Worm (Caenorhabditis elegans) whole organism, late embryonic: ENCODE measurements around the gene H01G02.4.

Source experiments
- C08G9.2 ChIP-seq: sonication (generic microtip); optimal IDR thresholded peaks from 2 replicates; lab custom pipeline; 2016; ENCODE audit warnings: mild to moderate bottlenecking, missing genetic modification characterization, moderate library complexity, missing compliant biosample characterization
- C38D4.7 ChIP-seq: fragments of 200-800 bp; sonication (Bioruptor generic); optimal IDR thresholded peaks from 2 replicates; lab custom pipeline; 2018; ENCODE audit warnings: mild to moderate bottlenecking, missing genetic modification characterization, moderate library complexity, missing compliant biosample characterization
- F13H6.1 ChIP-seq: sonication (generic microtip); optimal IDR thresholded peaks from 2 replicates; lab custom pipeline; 2016; ENCODE audit warnings: missing genetic modification characterization, missing compliant biosample characterization
- K09A11.1 ChIP-seq: sonication (generic microtip); optimal IDR thresholded peaks from 2 replicates; lab custom pipeline; 2017; ENCODE audit warnings: antibody characterized with exemption, mild to moderate bottlenecking, missing genetic modification characterization, missing compliant biosample characterization; ENCODE audit not compliant: insufficient read depth
- Y22D7AL.16 ChIP-seq: sonication (generic microtip); optimal IDR thresholded peaks from 2 replicates; lab custom pipeline; 2016; ENCODE audit warnings: missing genetic modification characterization, missing compliant biosample characterization
- ama-1 ChIP-seq: fragments of 150-350 bp; optimal IDR thresholded peaks from 2 replicates; lab custom pipeline; 2014
- ceh-18 ChIP-seq: sonication (generic microtip); optimal IDR thresholded peaks from 2 replicates; lab custom pipeline; 2016; ENCODE audit warnings: missing genetic modification characterization, missing compliant biosample characterization
- ceh-2 ChIP-seq: sonication (generic microtip); optimal IDR thresholded peaks from 2 replicates; lab custom pipeline; 2016; ENCODE audit warnings: missing genotype, missing genetic modification characterization, missing compliant biosample characterization
- ceh-31 ChIP-seq: sonication (generic microtip); optimal IDR thresholded peaks from 2 replicates; lab custom pipeline; 2016; ENCODE audit warnings: missing genetic modification characterization, missing compliant biosample characterization
- ceh-45 ChIP-seq: fragments of 200-800 bp; sonication (Bioruptor generic); IDR thresholded peaks from 2 replicates; pipeline ENCODE4 v1.3.6; 2022; ENCODE audit warnings: missing genetic modification reagents, missing genetic modification characterization, missing compliant biosample characterization
- ceh-48 ChIP-seq: sonication (generic microtip); optimal IDR thresholded peaks from 2 replicates; lab custom pipeline; 2016; ENCODE audit warnings: missing genetic modification characterization, inconsistent platforms, missing compliant biosample characterization
- ceh-9 ChIP-seq: sonication (generic microtip); optimal IDR thresholded peaks from 2 replicates; lab custom pipeline; 2016; ENCODE audit warnings: mild to moderate bottlenecking, missing genetic modification characterization, inconsistent platforms, missing compliant biosample characterization
- dve-1 ChIP-seq: sonication (generic microtip); optimal IDR thresholded peaks from 2 replicates; lab custom pipeline; 2017; ENCODE audit warnings: antibody characterized with exemption, mild to moderate bottlenecking, missing genetic modification characterization, missing compliant biosample characterization
- elt-4 ChIP-seq: sonication (generic microtip); optimal IDR thresholded peaks from 2 replicates; lab custom pipeline; 2016; ENCODE audit warnings: missing genetic modification characterization, missing compliant biosample characterization
- ets-4 ChIP-seq: sonication (generic microtip); optimal IDR thresholded peaks from 2 replicates; lab custom pipeline; 2016; ENCODE audit warnings: missing genetic modification characterization, missing compliant biosample characterization
- fkh-10 ChIP-seq: fragments of 150-350 bp; optimal IDR thresholded peaks from 2 replicates; lab custom pipeline; 2014; ENCODE audit warnings: missing biosample characterization, missing genetic modification reagents, missing genetic modification characterization
- gmeb-2 ChIP-seq: sonication (generic microtip); optimal IDR thresholded peaks from 2 replicates; lab custom pipeline; 2016; ENCODE audit warnings: missing genetic modification characterization, inconsistent platforms, missing compliant biosample characterization
- hlh-15 ChIP-seq: sonication (generic microtip); optimal IDR thresholded peaks from 2 replicates; lab custom pipeline; 2016; ENCODE audit warnings: missing genetic modification characterization, missing compliant biosample characterization
- hlh-30 ChIP-seq: sonication (generic microtip); optimal IDR thresholded peaks from 2 replicates; lab custom pipeline; 2017; ENCODE audit warnings: antibody characterized with exemption, missing genetic modification characterization, missing compliant biosample characterization; ENCODE audit not compliant: insufficient read depth
- hlh-8 ChIP-seq: sonication (generic microtip); optimal IDR thresholded peaks from 2 replicates; lab custom pipeline; 2016; ENCODE audit warnings: missing genotype, missing genetic modification characterization, missing compliant biosample characterization
- nhr-11 ChIP-seq: fragments of 150-350 bp; optimal IDR thresholded peaks from 2 replicates; lab custom pipeline; 2014; ENCODE audit warnings: missing biosample characterization, missing genetic modification characterization
- npax-4 ChIP-seq: sonication (generic microtip); optimal IDR thresholded peaks from 2 replicates; lab custom pipeline; 2016; ENCODE audit warnings: missing genetic modification characterization, missing compliant biosample characterization
- odd-2 ChIP-seq: sonication (generic microtip); optimal IDR thresholded peaks from 2 replicates; lab custom pipeline; 2017; ENCODE audit warnings: antibody characterized with exemption, mild to moderate bottlenecking, missing genetic modification characterization, missing compliant biosample characterization
- pag-3 ChIP-seq: sonication (generic microtip); optimal IDR thresholded peaks from 2 replicates; lab custom pipeline; 2016; ENCODE audit warnings: missing compliant biosample characterization, missing genetic modification characterization, borderline replicate concordance
- pax-1 ChIP-seq: fragments of 150-350 bp; optimal IDR thresholded peaks from 2 replicates; lab custom pipeline; 2014; ENCODE audit warnings: missing biosample characterization, missing genetic modification characterization
- pha-2 ChIP-seq: sonication (generic microtip); optimal IDR thresholded peaks from 2 replicates; lab custom pipeline; 2017; ENCODE audit warnings: mild to moderate bottlenecking, missing genetic modification characterization, missing compliant biosample characterization
- pha-4 ChIP-seq: fragments of 150-350 bp; optimal IDR thresholded peaks from 2 replicates; lab custom pipeline; 2018; ENCODE audit warnings: missing biosample characterization, missing genetic modification reagents, missing genetic modification characterization
- pqm-1 ChIP-seq: sonication (generic microtip); optimal IDR thresholded peaks from 2 replicates; lab custom pipeline; 2016; ENCODE audit warnings: missing genetic modification characterization, missing compliant biosample characterization
- pros-1 ChIP-seq: fragments of 150-350 bp; optimal IDR thresholded peaks from 2 replicates; lab custom pipeline; 2014; ENCODE audit warnings: missing biosample characterization, missing genetic modification reagents, missing genetic modification characterization
- rnt-1 ChIP-seq: sonication (generic microtip); optimal IDR thresholded peaks from 2 replicates; lab custom pipeline; 2016; ENCODE audit warnings: missing genetic modification characterization, missing compliant biosample characterization
- sdc-2 ChIP-seq: sonication (generic microtip); optimal IDR thresholded peaks from 2 replicates; lab custom pipeline; 2016; ENCODE audit warnings: missing genotype, missing genetic modification characterization, missing compliant biosample characterization
- sox-2 ChIP-seq: fragments of 200-800 bp; sonication (Bioruptor generic); IDR thresholded peaks from 2 replicates; pipeline ENCODE4 v1.3.6; 2022; ENCODE audit warnings: missing genetic modification reagents, missing genetic modification characterization, missing compliant biosample characterization
- sox-4 ChIP-seq: sonication (generic microtip); optimal IDR thresholded peaks from 2 replicates; lab custom pipeline; 2017; ENCODE audit warnings: mild to moderate bottlenecking, missing genetic modification characterization, inconsistent platforms, missing compliant biosample characterization
- syd-9 ChIP-seq: sonication (generic microtip); optimal IDR thresholded peaks from 2 replicates; lab custom pipeline; 2016; ENCODE audit warnings: mild to moderate bottlenecking, missing genetic modification characterization, moderate library complexity, missing compliant biosample characterization
- tbx-7 ChIP-seq: sonication (generic microtip); optimal IDR thresholded peaks from 2 replicates; lab custom pipeline; 2016; ENCODE audit warnings: missing genotype, missing genetic modification characterization, missing compliant biosample characterization
- ttx-3 ChIP-seq: sonication (generic microtip); optimal IDR thresholded peaks from 2 replicates; lab custom pipeline; 2016; ENCODE audit warnings: missing genetic modification reagents, missing genetic modification characterization, missing compliant biosample characterization
- unc-3 ChIP-seq, 2 experiments: fragments of 200-800 bp in 1 of 2; sonication (Bioruptor generic) in 1 of 2; sonication (generic microtip) in 1 of 2; conservative IDR thresholded peaks in 1 of 2; optimal IDR thresholded peaks in 1 of 2; 2 replicates each; pipeline versions ENCODE4 v1.3.6 to Lab custom; 2016 to 2022; ENCODE audit warnings: missing compliant biosample characterization in 2 of 2, missing genetic modification characterization in 2 of 2, missing genetic modification reagents in 1 of 2
- unc-42 ChIP-seq: sonication (generic microtip); optimal IDR thresholded peaks from 2 replicates; lab custom pipeline; 2016; ENCODE audit warnings: missing genotype, missing genetic modification characterization, missing compliant biosample characterization
- unc-55 ChIP-seq: sonication (generic microtip); optimal IDR thresholded peaks from 2 replicates; lab custom pipeline; 2017; ENCODE audit warnings: missing biosample characterization, missing genetic modification reagents, missing genetic modification characterization
- unc-86 ChIP-seq: sonication (generic microtip); optimal IDR thresholded peaks from 2 replicates; lab custom pipeline; 2016; ENCODE audit warnings: missing genetic modification characterization, missing compliant biosample characterization
- zip-5 ChIP-seq: sonication (generic microtip); optimal IDR thresholded peaks from 2 replicates; lab custom pipeline; 2016; ENCODE audit warnings: missing genetic modification characterization, missing compliant biosample characterization
- ztf-16 ChIP-seq: sonication (generic microtip); optimal IDR thresholded peaks from 2 replicates; lab custom pipeline; 2017; ENCODE audit warnings: missing genetic modification characterization, missing compliant biosample characterization

Gene H01G02.4

ce11 chrIV:11821591-11822361 is 18.8 kb upstream of the H01G02.4 start, which contains the start of the genes par-5 and M117.3 (continued):
- TF ChIP-seq ceh-9 (tag; lab: Kevin White, UChicago) (no peak), syd-9 (peak; percentile 2), ceh-18 (no peak), nhr-11 (no peak), sdc-2 (tag; lab: Kevin White, UChicago) (no peak), pax-1 (tag; lab: Kevin White, UChicago) (no peak), pha-4 (tag; lab: Kevin White, UChicago) (no peak), F13H6.1 (tag; lab: Kevin White, UChicago) (no peak), pag-3 (no peak), elt-4 (tag; lab: Kevin White, UChicago) (no peak), unc-55 (no peak), C38D4.7 (GFP tag; lab: Kevin White, UChicago) (no peak), pha-2 (no peak), pros-1 (tag; lab: Kevin White, UChicago) (no peak), pqm-1 (tag; lab: Kevin White, UChicago) (peak; percentile 20), ceh-31 (tag; lab: Kevin White, UChicago) (peak; percentile 79), rnt-1 (tag; lab: Kevin White, UChicago) (no peak), ttx-3 (tag; lab: Kevin White, UChicago) (no peak), sox-2 (no peak), odd-2 (tag; lab: Kevin White, UChicago) (no peak), dve-1 (tag; lab: Kevin White, UChicago) (peak; percentile 24), gmeb-2 (tag; lab: Kevin White, UChicago) (no peak), fkh-10 (GFP tag; lab: Kevin White, UChicago) (no peak), ztf-16 (tag; lab: Kevin White, UChicago) (no peak), npax-4 (tag; lab: Kevin White, UChicago) (no peak), hlh-8 (tag; lab: Kevin White, UChicago) (peak; percentile 1), unc-42 (peak; percentile 80), ceh-48 (peak; percentile 98), tbx-7 (tag; lab: Kevin White, UChicago) (no peak), hlh-30 (tag; lab: Kevin White, UChicago) (peak; percentile 92), C08G9.2 (tag; lab: Kevin White, UChicago) (no peak), Y22D7AL.16 (tag; lab: Kevin White, UChicago) (no peak), ets-4 (no peak)

- TF ChIP-seq ama-1 (lab: Kevin White, UChicago) (peak; percentile 63), K09A11.1 (no peak)
These were observed 17.3 kb upstream of the H01G02.4 start for ce11 chrIV:11820067-11820913.

- TF ChIP-seq ceh-2 (tag; lab: Kevin White, UChicago) (no peak), unc-86 (tag; lab: Kevin White, UChicago) (no peak), ceh-31 (tag; lab: Kevin White, UChicago) (no peak), syd-9 (no peak), ceh-45 (no peak), pag-3 (no peak), unc-3 (GFP tag; conservative IDR thresholded peaks at IDR 0.05; lab: Robert Waterston, UW) (no peak), unc-3 (tag; optimal IDR thresholded peaks at IDR 0.05; lab: Kevin White, UChicago) (no peak), pax-1 (tag; lab: Kevin White, UChicago) (no peak), hlh-15 (no peak), sox-4 (tag; lab: Kevin White, UChicago) (no peak), C08G9.2 (tag; lab: Kevin White, UChicago) (no peak), zip-5 (tag; lab: Kevin White, UChicago) (no peak), ztf-16 (tag; lab: Kevin White, UChicago) (no peak)
These were observed 11.0 kb upstream of the H01G02.4 start, which contains the start of gene M117.1 for ce11 chrIV:11813901-11814300. M117.1 (plus strand) TSS chrIV:11814247.
